Fruit fly (Drosophila melanogaster): ENCODE results near the gene CG32645.

The CG32645 gene

dm6 chrX:13127973-13128749 is 10.8 kb upstream of the CG32645 start (continued):
- TF ChIP-seq Sox102F (GFP tag; optimal IDR thresholded peaks at IDR 0.05) = peak; percentile 45
- no peak for TF ChIP-seq Hr38 (GFP tag; optimal IDR thresholded peaks at IDR 0.05)
- peak; percentile 23 for TF ChIP-seq CG8319 (GFP tag; optimal IDR thresholded peaks at IDR 0.05)
- no peak for TF ChIP-seq dac (GFP tag; optimal IDR thresholded peaks at IDR 0.05)
- TF ChIP-seq CG3919 (GFP tag; optimal IDR thresholded peaks at IDR 0.05) = peak; percentile 64
- TF ChIP-seq Eip75B (GFP tag; optimal IDR thresholded peaks at IDR 0.05) = peak; percentile 56
- peak; percentile 65 for TF ChIP-seq esn (GFP tag; optimal IDR thresholded peaks at IDR 0.05)
- TF ChIP-seq CG11294 (GFP tag; IDR thresholded peaks at IDR 0.05) = peak; percentile 30; the same call in 1 of the 2 replicates
- no peak for TF ChIP-seq fkh (GFP tag; optimal IDR thresholded peaks at IDR 0.05)
- TF ChIP-seq CG3032 (tag; optimal IDR thresholded peaks at IDR 0.05) = peak; percentile 43
- TF ChIP-seq eg (GFP tag; IDR thresholded peaks at IDR 0.05) = peak; percentile 77
- TF ChIP-seq OdsH (GFP tag; optimal IDR thresholded peaks at IDR 0.05) = peak; percentile 62
- peak; percentile 65 for TF ChIP-seq Hr39 (GFP tag; optimal IDR thresholded peaks at IDR 0.05)
- TF ChIP-seq Smox (GFP tag; optimal IDR thresholded peaks at IDR 0.05) = peak; percentile 63
- peak; percentile 29 for TF ChIP-seq CG10669 (GFP tag; optimal IDR thresholded peaks at IDR 0.05)
- TF ChIP-seq CG32006 (GFP tag; optimal IDR thresholded peaks at IDR 0.05) = peak; percentile 51
- TF ChIP-seq CG7368 (GFP tag; optimal IDR thresholded peaks at IDR 0.05) = peak; percentile 48
- TF ChIP-seq Sox14 (GFP tag; optimal IDR thresholded peaks at IDR 0.05) = peak; percentile 69
- TF ChIP-seq pdm3 (GFP tag; optimal IDR thresholded peaks at IDR 0.05) = peak; percentile 72
- TF ChIP-seq Met (GFP tag; optimal IDR thresholded peaks at IDR 0.05) = peak; percentile 55
- TF ChIP-seq CG4318 (GFP tag; optimal IDR thresholded peaks at IDR 0.05) = peak; percentile 42
- TF ChIP-seq CG6276 (GFP tag; optimal IDR thresholded peaks at IDR 0.05) = peak; percentile 16
- TF ChIP-seq Hr4 (GFP tag; optimal IDR thresholded peaks at IDR 0.05) = peak; percentile 65
- peak; percentile 74 for TF ChIP-seq CG15336 (GFP tag; IDR thresholded peaks at IDR 0.05)
- TF ChIP-seq Eip93F (GFP tag; optimal IDR thresholded peaks at IDR 0.05) = no peak
- peak; percentile 46 for TF ChIP-seq acj6 (GFP tag; optimal IDR thresholded peaks at IDR 0.05)
- no peak for TF ChIP-seq CG11902 (GFP tag; optimal IDR thresholded peaks at IDR 0.05)
- no peak for TF ChIP-seq CG16779 (tag; optimal IDR thresholded peaks at IDR 0.05)
- peak; percentile 24 for TF ChIP-seq spab (GFP tag; optimal IDR thresholded peaks at IDR 0.05)

- TF ChIP-seq CG11902 (GFP tag; optimal IDR thresholded peaks at IDR 0.05) (no peak), CG11762 (GFP tag; optimal IDR thresholded peaks at IDR 0.05; ENCODE audit: insufficient read depth) (no peak), CG11294 (GFP tag; IDR thresholded peaks at IDR 0.05) (no peak), Sox14 (GFP tag; optimal IDR thresholded peaks at IDR 0.05) (peak; percentile 14), dsx (GFP tag; optimal IDR thresholded peaks at IDR 0.05; ENCODE audit: poor library complexity, severe bottlenecking) (peak; percentile 14), CG6163 (GFP tag; IDR thresholded peaks at IDR 0.05) (peak; percentile 29; the same call in 1 of the 3 replicates), fkh (GFP tag; optimal IDR thresholded peaks at IDR 0.05) (peak; percentile 54), topi (GFP tag; optimal IDR thresholded peaks at IDR 0.05) (peak; percentile 21), CG6808 (GFP tag; optimal IDR thresholded peaks at IDR 0.05) (no peak), svp (GFP tag) (peak; percentile 76), Sox15 (GFP tag; optimal IDR thresholded peaks at IDR 0.05) (no peak), esn (GFP tag; optimal IDR thresholded peaks at IDR 0.05) (peak; percentile 33), dac (GFP tag; optimal IDR thresholded peaks at IDR 0.05) (no peak), eg (GFP tag; IDR thresholded peaks at IDR 0.05) (peak; percentile 30; the same call in 1 of the 3 replicates), fd85E (GFP tag; optimal IDR thresholded peaks at IDR 0.05) (no peak), Eip78C (GFP tag) (peak; percentile 78), Eip75B (GFP tag; optimal IDR thresholded peaks at IDR 0.05) (peak; percentile 25), net (GFP tag; optimal IDR thresholded peaks at IDR 0.05) (no peak)
Observed at dm6 chrX:13128750-13129152, 10.2 kb upstream of the CG32645 start, which contains the start of the genes CG32638, CG15717 and MFS10. Gene CG32638 (minus strand): TSS chrX:13128794. Gene CG15717 (plus strand): TSS chrX:13128952. Gene MFS10 (plus strand): TSS chrX:13129018.

Measured in whole organism, prepupa.